Worm (Caenorhabditis elegans) whole organism, L2 larva: ENCODE data around the gene sto-3.

Experiments used
- ZK546.5 ChIP-seq: sonication (generic microtip); optimal IDR thresholded peaks from 2 replicates; lab custom pipeline; 2017; ENCODE audit warnings: missing biosample characterization, missing genetic modification characterization
- gmeb-1 ChIP-seq: fragments of 150-350 bp; optimal IDR thresholded peaks from 2 replicates; lab custom pipeline; 2014; ENCODE audit warnings: missing biosample characterization, missing genetic modification characterization
- mdl-1 ChIP-seq, 2 experiments: fragments of 150-350 bp in 1 of 2; sonication (generic microtip) in 1 of 2; optimal IDR thresholded peaks; 2 replicates each; lab custom pipeline; 2017; ENCODE audit warnings: missing biosample characterization in 2 of 2, missing genetic modification characterization in 2 of 2
- nhr-11 ChIP-seq: fragments of 150-350 bp; optimal IDR thresholded peaks from 2 replicates; lab custom pipeline; 2014; ENCODE audit warnings: missing biosample characterization, missing genetic modification characterization
- nhr-129 ChIP-seq: fragments of 150-350 bp; optimal IDR thresholded peaks from 2 replicates; lab custom pipeline; 2014; ENCODE audit warnings: missing biosample characterization, missing genetic modification characterization
- nhr-25 ChIP-seq: fragments of 150-350 bp; sonication (generic microtip); optimal IDR thresholded peaks from 3 replicates; lab custom pipeline; 2014; ENCODE audit warnings: missing biosample characterization, missing genetic modification characterization
- sem-4 ChIP-seq: fragments of 150-350 bp; optimal IDR thresholded peaks from 2 replicates; lab custom pipeline; 2014; ENCODE audit warnings: missing biosample characterization, missing genetic modification reagents, missing genetic modification characterization

DNA sequence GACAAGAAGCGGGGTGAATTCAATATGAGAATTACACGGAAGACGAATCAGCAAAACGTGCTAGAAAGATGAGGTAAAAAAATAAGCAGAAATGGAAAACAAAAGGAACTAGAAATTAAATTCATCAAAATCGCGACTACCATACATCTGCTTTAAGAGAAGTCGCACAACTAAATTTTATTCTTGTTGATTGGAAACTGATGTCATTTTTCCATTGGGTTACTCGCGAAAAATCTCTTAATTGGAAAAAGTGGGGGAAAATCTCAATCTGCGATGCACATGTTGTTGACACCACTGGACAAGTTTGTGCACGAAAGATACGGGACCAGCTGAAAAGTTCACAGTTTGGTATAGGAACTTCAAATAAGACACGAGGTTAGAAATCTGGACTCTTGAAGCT lies 25.0 kb downstream of the sto-3 start:
- TF ChIP-seq ZK546.5 (tag; lab: Kevin White, UChicago), result no peak
- no peak for TF ChIP-seq sem-4
- no peak for TF ChIP-seq nhr-11 (tag; lab: Kevin White, UChicago)
- no peak for TF ChIP-seq nhr-25 (tag; lab: Kevin White, UChicago)
- TF ChIP-seq nhr-129 (tag; lab: Kevin White, UChicago), result no peak
- no peak for TF ChIP-seq gmeb-1
- TF ChIP-seq mdl-1 (tag; optimal IDR thresholded peaks at IDR 0.05; lab: Kevin White, UChicago), result no peak
